Worm (Caenorhabditis elegans): ENCODE measurements around the gene vig-1.

Gene vig-1

DNA sequence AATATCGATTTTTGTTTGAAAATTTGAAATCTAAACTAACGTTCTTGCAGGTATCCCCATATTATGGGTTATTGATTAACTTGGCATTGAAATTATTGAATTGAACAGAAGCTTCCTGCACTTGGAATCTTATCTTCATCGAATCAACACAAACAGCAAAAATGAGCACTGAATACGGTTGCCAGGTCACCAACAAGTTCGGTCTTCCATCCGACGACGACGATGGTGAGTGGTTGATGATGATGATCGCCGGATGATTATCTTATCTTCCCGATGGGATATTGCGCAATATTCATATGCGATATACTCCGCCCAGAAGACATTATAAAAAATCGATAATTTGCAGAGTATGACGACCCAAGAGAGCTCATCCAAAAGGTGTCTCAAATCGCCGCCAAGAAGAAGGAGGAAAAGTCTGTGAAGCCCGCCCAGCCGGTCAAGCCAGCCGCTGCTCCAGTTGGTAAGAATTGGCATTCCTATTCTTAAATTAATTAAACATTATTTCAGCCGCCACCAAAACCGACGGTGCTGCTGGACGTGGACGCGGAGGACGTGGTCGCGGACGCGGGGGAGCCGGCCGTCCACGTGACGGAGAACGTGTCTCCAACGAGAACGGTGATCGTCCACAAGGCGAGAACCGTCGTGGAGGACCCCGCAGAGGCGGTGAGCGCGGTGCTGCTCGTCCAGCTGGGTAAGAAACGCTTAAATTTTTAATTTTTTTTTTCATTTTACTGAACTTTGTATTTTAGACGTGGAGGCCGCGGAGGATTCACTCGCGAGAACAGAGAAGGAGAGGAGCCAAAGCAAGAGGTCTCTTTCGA lies at the start of gene vig-1 (continued):
- TF ChIP-seq attf-5 (GFP tag; optimal IDR thresholded peaks at IDR 0.05): peak; percentile 24
- TF ChIP-seq Y79H2A.3 (GFP tag; conservative IDR thresholded peaks at IDR 0.05): no peak
- TF ChIP-seq ekl-4 (GFP tag; IDR thresholded peaks at IDR 0.05): no peak; the same call in 1 of the 2 replicates
- no peak for TF ChIP-seq nhr-80 (tag; optimal IDR thresholded peaks at IDR 0.05)
- TF ChIP-seq nhr-179 (tag; optimal IDR thresholded peaks at IDR 0.05): no peak
- no peak for TF ChIP-seq T07F8.4 (tag; optimal IDR thresholded peaks at IDR 0.05)
- TF ChIP-seq akir-1 (GFP tag; optimal IDR thresholded peaks at IDR 0.05): no peak
- no peak for TF ChIP-seq zim-3 (tag; optimal IDR thresholded peaks at IDR 0.05)
- no peak for TF ChIP-seq lir-1 (GFP tag; conservative IDR thresholded peaks at IDR 0.05)
- no peak for TF ChIP-seq D2030.7 (GFP tag; IDR thresholded peaks at IDR 0.05)
- no peak for TF ChIP-seq pbrm-1 (GFP tag; IDR thresholded peaks at IDR 0.05)
- no peak for TF ChIP-seq bed-2 (GFP tag; IDR thresholded peaks at IDR 0.05)
- no peak for TF ChIP-seq F39B2.1 (GFP tag; IDR thresholded peaks at IDR 0.05)
- no peak for TF ChIP-seq cebp-2 (GFP tag; IDR thresholded peaks at IDR 0.05)
- TF ChIP-seq rpc-1 (optimal IDR thresholded peaks at IDR 0.05): no peak
- TF ChIP-seq rpc-1 (tag; optimal IDR thresholded peaks at IDR 0.05): no peak
- TF ChIP-seq hlh-26 (GFP tag; conservative IDR thresholded peaks at IDR 0.05): no peak
- TF ChIP-seq B0261.1 (tag; optimal IDR thresholded peaks at IDR 0.05): no peak
- TF ChIP-seq F37B4.10 (GFP tag; IDR thresholded peaks at IDR 0.05): no peak
- TF ChIP-seq let-526 (GFP tag; IDR thresholded peaks at IDR 0.05): no peak
- TF ChIP-seq lin-40 (tag; optimal IDR thresholded peaks at IDR 0.05): no peak
- peak; percentile 12; the same call in 1 of the 2 replicates for TF ChIP-seq attf-6 (GFP tag; IDR thresholded peaks at IDR 0.05)
- no peak for TF ChIP-seq unc-130 (GFP tag; optimal IDR thresholded peaks at IDR 0.05)
- peak; percentile 27; the same call in 1 of the 2 replicates for TF ChIP-seq madf-3 (GFP tag; IDR thresholded peaks at IDR 0.05)
- no peak for TF ChIP-seq unc-62 (GFP tag; optimal IDR thresholded peaks at IDR 0.05)
- TF ChIP-seq madf-8 (GFP tag; conservative IDR thresholded peaks at IDR 0.05): no peak
- TF ChIP-seq hmg-1.2 (GFP tag; IDR thresholded peaks at IDR 0.05): no peak
- no peak for TF ChIP-seq attf-3 (GFP tag; conservative IDR thresholded peaks at IDR 0.05)
- TF ChIP-seq tbx-9 (tag; optimal IDR thresholded peaks at IDR 0.05; ENCODE audit: borderline replicate concordance): no peak
- TF ChIP-seq aptf-2 (GFP tag; conservative IDR thresholded peaks at IDR 0.05): no peak
- no peak for TF ChIP-seq sptf-2 (GFP tag; optimal IDR thresholded peaks at IDR 0.05)
- TF ChIP-seq ztf-18 (tag; optimal IDR thresholded peaks at IDR 0.05): no peak
- no peak for TF ChIP-seq Y95B8A.8 (GFP tag; IDR thresholded peaks at IDR 0.05)
- TF ChIP-seq mxl-1 (tag; optimal IDR thresholded peaks at IDR 0.05): no peak

DNA sequence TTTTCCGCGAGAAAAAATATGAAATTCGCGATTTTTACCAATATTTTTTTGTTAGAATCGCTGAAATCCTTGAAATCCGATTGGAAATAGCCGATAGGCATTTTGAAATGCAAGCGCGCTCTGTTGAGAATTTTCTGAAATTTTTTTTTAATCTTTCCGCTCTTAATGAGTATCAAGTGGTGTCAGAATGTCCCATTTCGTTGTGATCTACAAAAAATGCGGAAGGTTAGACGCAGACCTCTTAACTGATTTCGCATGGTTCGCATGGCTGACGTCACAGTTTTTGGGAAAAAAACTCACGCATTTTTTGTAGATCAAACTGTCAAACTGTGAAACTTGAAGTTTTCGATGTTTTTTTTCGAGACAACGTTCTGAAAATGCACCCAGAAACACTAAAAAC lies 49.0 kb upstream of the vig-1 start, which contains the start of gene srw-66:
TSS of gene srw-66 (minus strand) at position 101 of the 400 bp plus-strand sequence.
- TF ChIP-seq mel-28 (tag; optimal IDR thresholded peaks at IDR 0.05; ENCODE audit: borderline replicate concordance): no peak
- TF ChIP-seq ceh-79 (tag; optimal IDR thresholded peaks at IDR 0.05): no peak
- TF ChIP-seq F22D6.2 (tag; optimal IDR thresholded peaks at IDR 0.05): no peak
- TF ChIP-seq repo-1 (tag; optimal IDR thresholded peaks at IDR 0.05): no peak
- TF ChIP-seq attf-3 (GFP tag; conservative IDR thresholded peaks at IDR 0.05): no peak
- TF ChIP-seq athp-1 (tag; optimal IDR thresholded peaks at IDR 0.05): no peak
- TF ChIP-seq akir-1 (GFP tag; optimal IDR thresholded peaks at IDR 0.05): no peak
- no peak for TF ChIP-seq aptf-2 (GFP tag; conservative IDR thresholded peaks at IDR 0.05)

Data from whole organism, young adult.